Fruit fly (Drosophila melanogaster) whole organism, embryonic: ENCODE results near the gene CG43867.

Source experiments
- C15 ChIP-seq: fragments of 200-800 bp; sonication (Bioruptor generic); IDR thresholded peaks from 3 replicates; pipeline ENCODE4 v1.3.6; 2022; ENCODE audit warnings: missing biosample characterization, missing genetic modification characterization
- CG10366 ChIP-seq: fragments of 200-800 bp; sonication (Bioruptor generic); IDR thresholded peaks from 2 replicates; pipeline ENCODE4 v1.3.6; 2022; ENCODE audit warnings: missing biosample characterization, missing genetic modification characterization
- CG11085 ChIP-seq: fragments of 200-800 bp; sonication (Bioruptor generic); IDR thresholded peaks from 2 replicates; pipeline ENCODE4 v1.3.6; 2022; ENCODE audit warnings: missing biosample characterization, missing genetic modification characterization
- CG11398 ChIP-seq: fragments of 200-800 bp; sonication (Bioruptor generic); optimal IDR thresholded peaks from 2 replicates; lab custom pipeline; 2016; ENCODE audit warnings: missing biosample characterization, missing genetic modification characterization
- CG13424 ChIP-seq: fragments of 200-800 bp; sonication (Bioruptor generic); optimal IDR thresholded peaks from 2 replicates; lab custom pipeline; 2019; ENCODE audit warnings: missing biosample characterization, mild to moderate bottlenecking, missing genetic modification characterization, moderate library complexity
- CG14667 ChIP-seq: fragments of 200-800 bp; sonication (Bioruptor generic); IDR thresholded peaks from 2 replicates; pipeline ENCODE4 v1.3.6; 2022; ENCODE audit warnings: missing biosample characterization, missing genetic modification characterization
- CG16863 ChIP-seq: fragments of 200-800 bp; sonication (Bioruptor generic); optimal IDR thresholded peaks from 3 replicates; lab custom pipeline; 2016; ENCODE audit warnings: missing biosample characterization, missing genetic modification characterization
- CG2202 ChIP-seq: fragments of 200-800 bp; sonication (Bioruptor generic); optimal IDR thresholded peaks from 2 replicates; lab custom pipeline; 2018; ENCODE audit warnings: missing biosample characterization, mild to moderate bottlenecking, missing genetic modification characterization
- CG31224 ChIP-seq: fragments of 200-800 bp; sonication (Bioruptor generic); IDR thresholded peaks from 2 replicates; pipeline ENCODE4 v1.3.6; 2022; ENCODE audit warnings: missing biosample characterization, missing genetic modification characterization
- CG31388 ChIP-seq: fragments of 200-800 bp; sonication (Bioruptor generic); optimal IDR thresholded peaks from 2 replicates; lab custom pipeline; 2016; ENCODE audit warnings: missing biosample characterization, missing genetic modification characterization
- CG5953 ChIP-seq: fragments of 200-800 bp; sonication (Bioruptor generic); IDR thresholded peaks from 2 replicates; pipeline ENCODE4 v1.3.6; 2022; ENCODE audit warnings: missing biosample characterization, missing genetic modification characterization
- CG7372 ChIP-seq: fragments of 200-800 bp; sonication (Bioruptor generic); IDR thresholded peaks from 2 replicates; pipeline ENCODE4 v1.3.6; 2022; ENCODE audit warnings: missing biosample characterization, missing genetic modification characterization
- CG8765 ChIP-seq: fragments of 200-800 bp; sonication (Bioruptor generic); IDR thresholded peaks from 2 replicates; pipeline ENCODE4 v1.3.6; 2022; ENCODE audit warnings: missing biosample characterization, missing genetic modification characterization
- Chrac-16 ChIP-seq: fragments of 200-800 bp; sonication (Bioruptor generic); optimal IDR thresholded peaks from 3 replicates; lab custom pipeline; 2016; ENCODE audit warnings: missing biosample characterization, missing genetic modification characterization
- CoRest ChIP-seq: fragments of 200-800 bp; sonication (Bioruptor generic); optimal IDR thresholded peaks from 3 replicates; lab custom pipeline; 2018; ENCODE audit warnings: missing biosample characterization, mild to moderate bottlenecking, missing genetic modification characterization, moderate library complexity
- Dll ChIP-seq: fragments of 200-800 bp; sonication (Bioruptor generic); IDR thresholded peaks from 4 replicates; pipeline ENCODE4 v1.3.6; 2022; ENCODE audit warnings: missing biosample characterization, missing genetic modification characterization; ENCODE audit not compliant: partially characterized antibody
- Elba2 ChIP-seq: fragments of 200-800 bp; sonication (Bioruptor generic); optimal IDR thresholded peaks from 3 replicates; lab custom pipeline; 2016; ENCODE audit warnings: missing biosample characterization, missing genetic modification characterization
- Fer3 ChIP-seq: fragments of 200-800 bp; sonication (Bioruptor generic); optimal IDR thresholded peaks from 2 replicates; lab custom pipeline; 2018; ENCODE audit warnings: missing biosample characterization, mild to moderate bottlenecking, missing genetic modification characterization, moderate library complexity
- Gsc ChIP-seq: fragments of 200-800 bp; sonication (Bioruptor generic); IDR thresholded peaks from 2 replicates; pipeline ENCODE4 v1.3.6; 2022; ENCODE audit warnings: missing biosample characterization, missing genetic modification characterization
- HLH4C ChIP-seq: fragments of 200-800 bp; sonication (Bioruptor generic); IDR thresholded peaks from 3 replicates; pipeline ENCODE4 v1.3.6; 2022; ENCODE audit warnings: missing biosample characterization, missing genetic modification characterization; ENCODE audit not compliant: partially characterized antibody
- HmgD ChIP-seq: fragments of 200-800 bp; sonication (Bioruptor generic); optimal IDR thresholded peaks from 3 replicates; lab custom pipeline; 2016; ENCODE audit warnings: missing biosample characterization, missing genetic modification characterization
- Lim3 ChIP-seq: fragments of 200-800 bp; sonication (Bioruptor generic); IDR thresholded peaks from 2 replicates; pipeline ENCODE4 v1.3.6; 2022; ENCODE audit warnings: missing biosample characterization, missing genetic modification characterization
- Lpt ChIP-seq: fragments of >200 bp; optimal IDR thresholded peaks from 2 replicates; lab custom pipeline; 2018; ENCODE audit warnings: missing biosample characterization, missing genetic modification characterization
- NFAT ChIP-seq: fragments of 200-800 bp; sonication (Bioruptor generic); IDR thresholded peaks from 2 replicates; pipeline ENCODE4 v1.3.6; 2022; ENCODE audit warnings: missing biosample characterization, missing genetic modification characterization
- Opbp ChIP-seq: fragments of 200-800 bp; sonication (Bioruptor generic); IDR thresholded peaks from 3 replicates; pipeline ENCODE4 v1.3.6; 2022; ENCODE audit warnings: missing biosample characterization, missing genetic modification characterization; ENCODE audit not compliant: partially characterized antibody
- Ravus ChIP-seq: fragments of 200-800 bp; sonication (Bioruptor generic); IDR thresholded peaks from 2 replicates; pipeline ENCODE4 v1.3.6; 2022; ENCODE audit warnings: missing biosample characterization, missing genetic modification characterization
- Rx ChIP-seq: fragments of 200-800 bp; sonication (Bioruptor generic); IDR thresholded peaks from 2 replicates; pipeline ENCODE4 v1.3.6; 2022; ENCODE audit warnings: missing biosample characterization, missing genetic modification characterization
- Stat92E ChIP-seq, 3 experiments: fragments of >200 bp in 2 of 3; fragments of 200-800 bp in 1 of 3; sonication (Bioruptor generic) in 1 of 3; optimal IDR thresholded peaks; 2 replicates each; lab custom pipeline; 2017 to 2019; ENCODE audit warnings: missing biosample characterization in 3 of 3, missing genetic modification characterization in 3 of 3, mild to moderate bottlenecking in 1 of 3, moderate library complexity in 1 of 3
- TFAM ChIP-seq: fragments of 200-800 bp; sonication (Bioruptor generic); optimal IDR thresholded peaks from 2 replicates; lab custom pipeline; 2017; ENCODE audit warnings: missing biosample characterization, missing genetic modification characterization, inconsistent platforms
- bbx ChIP-seq: fragments of 200-800 bp; sonication (Bioruptor generic); IDR thresholded peaks from 2 replicates; pipeline ENCODE4 v1.3.6; 2022; ENCODE audit warnings: missing biosample characterization, missing genetic modification characterization; ENCODE audit not compliant: partially characterized antibody
- bsh ChIP-seq, 2 experiments: fragments of 200-800 bp; sonication (Bioruptor generic); optimal IDR thresholded peaks; 2 replicates each; lab custom pipeline; 2017 to 2018; ENCODE audit warnings: mild to moderate bottlenecking in 2 of 2, missing biosample characterization in 2 of 2, missing genetic modification characterization in 2 of 2, moderate library complexity in 1 of 2
- fu2 ChIP-seq: fragments of 200-800 bp; sonication (Bioruptor generic); optimal IDR thresholded peaks from 2 replicates; lab custom pipeline; 2016; ENCODE audit warnings: missing biosample characterization, missing genetic modification characterization
- gcm2 ChIP-seq: fragments of 200-800 bp; sonication (Bioruptor generic); optimal IDR thresholded peaks from 2 replicates; lab custom pipeline; 2016; ENCODE audit warnings: missing biosample characterization, missing genetic modification characterization
- hbn ChIP-seq: fragments of 200-800 bp; sonication (Bioruptor generic); IDR thresholded peaks from 2 replicates; pipeline ENCODE4 v1.3.6; 2022; ENCODE audit warnings: missing biosample characterization, missing genetic modification characterization; ENCODE audit not compliant: partially characterized antibody
- ken ChIP-seq: fragments of 200-800 bp; sonication (Bioruptor generic); IDR thresholded peaks from 3 replicates; pipeline ENCODE4 v1.3.6; 2022; ENCODE audit warnings: missing biosample characterization, missing genetic modification characterization
- lab ChIP-seq: fragments of 200-800 bp; sonication (Bioruptor generic); optimal IDR thresholded peaks from 3 replicates; lab custom pipeline; 2017; ENCODE audit warnings: missing biosample characterization, missing genetic modification characterization, mild to moderate bottlenecking, moderate library complexity, missing genetic modification reagents
- lbe ChIP-seq: fragments of 200-800 bp; sonication (Bioruptor generic); optimal IDR thresholded peaks from 2 replicates; lab custom pipeline; 2016; ENCODE audit warnings: missing biosample characterization, mild to moderate bottlenecking, missing genetic modification characterization
- nau ChIP-seq: fragments of 200-800 bp; sonication (Bioruptor generic); optimal IDR thresholded peaks from 3 replicates; lab custom pipeline; 2017; ENCODE audit warnings: missing biosample characterization, mild to moderate bottlenecking, missing genetic modification characterization, missing genetic modification reagents
- oc ChIP-seq: fragments of 200-800 bp; sonication (Bioruptor generic); optimal IDR thresholded peaks from 2 replicates; lab custom pipeline; 2018; ENCODE audit warnings: missing biosample characterization, mild to moderate bottlenecking, missing genetic modification characterization, moderate library complexity
- onecut ChIP-seq: fragments of 200-800 bp; sonication (Bioruptor generic); IDR thresholded peaks from 2 replicates; pipeline ENCODE4 v1.3.6; 2022; ENCODE audit warnings: missing biosample characterization, missing genetic modification characterization
- org-1 ChIP-seq: fragments of 200-800 bp; sonication (Bioruptor generic); optimal IDR thresholded peaks from 2 replicates; lab custom pipeline; 2017; ENCODE audit warnings: missing biosample characterization, missing genetic modification characterization
- phol ChIP-seq: fragments of 200-800 bp; sonication (Bioruptor generic); optimal IDR thresholded peaks from 3 replicates; lab custom pipeline; 2018; ENCODE audit warnings: missing biosample characterization, mild to moderate bottlenecking, missing genetic modification characterization, moderate library complexity
- pita ChIP-seq: fragments of 200-800 bp; sonication (Bioruptor generic); optimal IDR thresholded peaks from 2 replicates; lab custom pipeline; 2017; ENCODE audit warnings: missing biosample characterization, mild to moderate bottlenecking, missing genetic modification characterization
- sob ChIP-seq: fragments of 200-800 bp; sonication (Bioruptor generic); IDR thresholded peaks from 2 replicates; pipeline ENCODE4 v1.3.6; 2022; ENCODE audit warnings: missing biosample characterization, missing genetic modification characterization
- toy ChIP-seq: fragments of 200-800 bp; sonication (Bioruptor generic); IDR thresholded peaks from 2 replicates; pipeline ENCODE4 v1.3.6; 2022; ENCODE audit warnings: missing biosample characterization, missing genetic modification characterization
- trh ChIP-seq: fragments of 200-800 bp; sonication (Bioruptor generic); optimal IDR thresholded peaks from 2 replicates; lab custom pipeline; 2016; ENCODE audit warnings: missing biosample characterization, missing genetic modification characterization
- twi ChIP-seq: fragments of 200-800 bp; optimal IDR thresholded peaks from 2 replicates; lab custom pipeline; 2019; ENCODE audit warnings: missing biosample characterization, mild to moderate bottlenecking, missing genetic modification characterization, moderate library complexity
- unc-4 ChIP-seq: fragments of 200-800 bp; sonication (Bioruptor generic); IDR thresholded peaks from 2 replicates; pipeline ENCODE4 v1.3.6; 2022; ENCODE audit warnings: missing biosample characterization, missing genetic modification characterization; ENCODE audit not compliant: partially characterized antibody
- wek ChIP-seq: fragments of 200-800 bp; sonication (Bioruptor generic); optimal IDR thresholded peaks from 3 replicates; lab custom pipeline; 2018; ENCODE audit warnings: missing biosample characterization, mild to moderate bottlenecking, missing genetic modification characterization, moderate library complexity
- wor ChIP-seq: fragments of 200-800 bp; sonication (Bioruptor generic); IDR thresholded peaks from 2 replicates; pipeline ENCODE4 v1.3.6; 2022; ENCODE audit warnings: missing biosample characterization, missing genetic modification characterization
- zf30C ChIP-seq: fragments of 200-800 bp; sonication (Bioruptor generic); optimal IDR thresholded peaks from 3 replicates; lab custom pipeline; 2018; ENCODE audit warnings: missing biosample characterization, mild to moderate bottlenecking, missing genetic modification characterization

Gene CG43867

dm6 chrX:769639-770124, 158.1 kb downstream of the CG43867 start, which contains the start of gene fz3 (continued):
- TF ChIP-seq phol (tag; lab: Kevin White, UChicago) (no peak), trh (no peak), CG31224 (peak; percentile 23; the same call in 1 of the 2 replicates), hbn (peak; percentile 83), CG7372 (GFP tag; lab: Robert Waterston, UW) (no peak), CG8765 (GFP tag; lab: Robert Waterston, UW) (no peak), CG14667 (no peak), Ravus (GFP tag; lab: Robert Waterston, UW) (no peak), Rx (GFP tag; lab: Robert Waterston, UW) (no peak), gcm2 (GFP tag; lab: Kevin White, UChicago) (no peak), Gsc (GFP tag; lab: Robert Waterston, UW) (no peak), onecut (GFP tag; lab: Robert Waterston, UW) (no peak), Lpt (GFP tag; lab: Kevin White, UChicago) (no peak), twi (tag; lab: Kevin White, UChicago) (no peak), oc (tag; lab: Kevin White, UChicago) (peak; percentile 6), Opbp (GFP tag; lab: Robert Waterston, UW) (peak; percentile 89), CG11398 (GFP tag; lab: Kevin White, UChicago) (no peak), CG5953 (no peak), CG11085 (no peak), C15 (GFP tag; lab: Robert Waterston, UW) (no peak), HLH4C (GFP tag; lab: Robert Waterston, UW) (peak; percentile 85), CoRest (tag; lab: Kevin White, UChicago) (peak; percentile 26), Chrac-16 (no peak), lbe (GFP tag; lab: Kevin White, UChicago) (peak; percentile 67), fu2 (GFP tag; lab: Kevin White, UChicago) (no peak), nau (GFP tag; lab: Kevin White, UChicago) (no peak), bsh (GFP tag; optimal IDR thresholded peaks at IDR 0.05; lab: Kevin White, UChicago) (peak in 1 of 2 experiments; percentile 53), NFAT (GFP tag; lab: Robert Waterston, UW) (peak; percentile 20; the same call in 1 of the 2 replicates), toy (GFP tag; lab: Robert Waterston, UW) (no peak), org-1 (GFP tag; lab: Kevin White, UChicago) (no peak), CG2202 (tag; lab: Kevin White, UChicago) (no peak), CG10366 (GFP tag; lab: Robert Waterston, UW) (no peak), wek (no peak), Elba2 (no peak), unc-4 (GFP tag; lab: Robert Waterston, UW) (peak; percentile 88), Fer3 (tag; lab: Kevin White, UChicago) (peak; percentile 22), TFAM (GFP tag; lab: Kevin White, UChicago) (no peak), HmgD (GFP tag; lab: Kevin White, UChicago) (no peak), CG31388 (GFP tag; lab: Kevin White, UChicago) (no peak), pita (GFP tag; lab: Kevin White, UChicago) (no peak), sob (GFP tag; lab: Robert Waterston, UW) (no peak), bbx (GFP tag; lab: Robert Waterston, UW) (peak; percentile 94), CG16863 (GFP tag; lab: Kevin White, UChicago) (no peak), CG13424 (tag; lab: Kevin White, UChicago) (peak; percentile 22), Stat92E (GFP tag; optimal IDR thresholded peaks at IDR 0.05; lab: Kevin White, UChicago) (peak in 1 of 3 experiments; percentile 39), wor (GFP tag; lab: Robert Waterston, UW) (no peak), Lim3 (no peak), ken (GFP tag; lab: Robert Waterston, UW) (no peak), zf30C (GFP tag; lab: Kevin White, UChicago) (peak; percentile 64), lab (peak; percentile 31), Dll (GFP tag; lab: Robert Waterston, UW) (peak; percentile 91)
